Worm (Caenorhabditis elegans) whole organism, L1 larva: Measurements from ENCODE around the gene T10B9.9.

Source experiments
- C16A3.4 ChIP-seq: fragments of 150-350 bp; optimal IDR thresholded peaks from 2 replicates; lab custom pipeline; 2014; ENCODE audit warnings: missing biosample characterization, missing genetic modification characterization
- F16B12.6 ChIP-seq: fragments of 150-350 bp; optimal IDR thresholded peaks from 2 replicates; lab custom pipeline; 2014; ENCODE audit warnings: missing biosample characterization, missing genetic modification characterization
- Y116A8C.19 ChIP-seq: sonication (generic microtip); optimal IDR thresholded peaks from 2 replicates; lab custom pipeline; 2016; ENCODE audit warnings: missing compliant biosample characterization, missing genetic modification characterization, borderline replicate concordance
- alr-1 ChIP-seq: fragments of 200-800 bp; sonication (Bioruptor generic); optimal IDR thresholded peaks from 2 replicates; lab custom pipeline; 2018; ENCODE audit warnings: borderline replicate concordance, mild to moderate bottlenecking, missing genetic modification characterization, missing compliant biosample characterization
- ceh-8 ChIP-seq: fragments of 200-800 bp; sonication (Bioruptor generic); optimal IDR thresholded peaks from 2 replicates; lab custom pipeline; 2018; ENCODE audit warnings: mild to moderate bottlenecking, missing genetic modification characterization, moderate library complexity, missing compliant biosample characterization
- ceh-90 ChIP-seq: sonication (generic microtip); optimal IDR thresholded peaks from 2 replicates; lab custom pipeline; 2016; ENCODE audit warnings: missing genetic modification characterization, missing compliant biosample characterization
- ces-1 ChIP-seq: fragments of 150-350 bp; optimal IDR thresholded peaks from 2 replicates; lab custom pipeline; 2014; ENCODE audit warnings: missing biosample characterization, missing genetic modification reagents, missing genetic modification characterization
- dsc-1 ChIP-seq: sonication (generic microtip); optimal IDR thresholded peaks from 2 replicates; lab custom pipeline; 2016; ENCODE audit warnings: mild to moderate bottlenecking, missing genetic modification characterization, missing compliant biosample characterization
- efl-1 ChIP-seq, 4 experiments: fragments of 150-350 bp; optimal IDR thresholded peaks in 3 of 4; peaks in 1 of 4; 1 replicate in 1 of 4; 2 replicates in 3 of 4; lab custom pipeline; 2014; ENCODE audit warnings: missing biosample characterization in 2 of 4, missing genetic modification characterization in 2 of 4, missing genetic modification reagents in 2 of 4
- efl-3 ChIP-seq: fragments of 200-800 bp; sonication (Bioruptor generic); optimal IDR thresholded peaks from 2 replicates; lab custom pipeline; 2018; ENCODE audit warnings: mild to moderate bottlenecking, missing genetic modification characterization, missing compliant biosample characterization
- egl-27 ChIP-seq, 2 experiments: fragments of 150-350 bp in 1 of 2; sonication (generic microtip); optimal IDR thresholded peaks; 3 replicates each; lab custom pipeline; 2017 to 2018; ENCODE audit warnings: missing biosample characterization in 2 of 2, missing genetic modification characterization in 2 of 2, missing genetic modification reagents in 2 of 2
- elt-2 ChIP-seq: sonication (generic microtip); optimal IDR thresholded peaks from 2 replicates; lab custom pipeline; 2016; ENCODE audit warnings: missing genetic modification characterization, mild to moderate bottlenecking, inconsistent platforms, missing compliant biosample characterization, missing genetic modification reagents
- fkh-4 ChIP-seq: sonication (generic microtip); optimal IDR thresholded peaks from 2 replicates; lab custom pipeline; 2016; ENCODE audit warnings: missing compliant biosample characterization, missing genetic modification characterization, borderline replicate concordance
- fos-1 ChIP-seq: fragments of 150-350 bp; optimal IDR thresholded peaks from 2 replicates; lab custom pipeline; 2014; ENCODE audit warnings: missing biosample characterization, missing genetic modification characterization
- lin-14 ChIP-seq: fragments of 200-800 bp; sonication (Bioruptor generic); optimal IDR thresholded peaks from 2 replicates; lab custom pipeline; 2018; ENCODE audit warnings: mild to moderate bottlenecking, missing genetic modification characterization, moderate library complexity, missing compliant biosample characterization
- lin-15B ChIP-seq: fragments of 150-350 bp; sonication (generic microtip); optimal IDR thresholded peaks from 3 replicates; lab custom pipeline; 2014; ENCODE audit warnings: missing biosample characterization, missing genetic modification characterization
- lir-3 ChIP-seq: sonication (generic microtip); optimal IDR thresholded peaks from 2 replicates; lab custom pipeline; 2016; ENCODE audit warnings: mild to moderate bottlenecking, missing genetic modification characterization, moderate library complexity, missing compliant biosample characterization; ENCODE audit not compliant: poor library complexity
- lsy-2 ChIP-seq, 2 experiments: fragments of 150-350 bp; optimal IDR thresholded peaks; 2 replicates each; lab custom pipeline; 2014; ENCODE audit warnings: missing biosample characterization in 2 of 2, missing genetic modification characterization in 2 of 2
- mab-9 ChIP-seq: fragments of 200-800 bp; sonication (Bioruptor generic); IDR thresholded peaks from 2 replicates; pipeline ENCODE4 v1.3.6; 2022; ENCODE audit warnings: missing genetic modification reagents, missing genetic modification characterization, missing compliant biosample characterization
- mdl-1 ChIP-seq, 2 experiments: fragments of 150-350 bp; optimal IDR thresholded peaks; 2 replicates each; lab custom pipeline; 2014 to 2017; ENCODE audit warnings: missing biosample characterization in 2 of 2, missing genetic modification characterization in 2 of 2, inconsistent platforms in 1 of 2
- mep-1 ChIP-seq: fragments of 150-350 bp; optimal IDR thresholded peaks from 2 replicates; lab custom pipeline; 2014; ENCODE audit warnings: missing biosample characterization, missing genetic modification characterization
- nhr-12 ChIP-seq: sonication (generic microtip); optimal IDR thresholded peaks from 2 replicates; lab custom pipeline; 2017; ENCODE audit warnings: missing biosample characterization, missing genetic modification characterization
- nhr-19 ChIP-seq: fragments of 200-800 bp; sonication (Bioruptor generic); conservative IDR thresholded peaks from 2 replicates; pipeline ENCODE4 v1.3.6; 2022; ENCODE audit warnings: missing genetic modification characterization, missing compliant biosample characterization
- nhr-28 ChIP-seq: fragments of 150-350 bp; optimal IDR thresholded peaks from 2 replicates; lab custom pipeline; 2014; ENCODE audit warnings: missing biosample characterization, missing genetic modification characterization
- nhr-71 ChIP-seq: sonication (generic microtip); optimal IDR thresholded peaks from 2 replicates; lab custom pipeline; 2016; ENCODE audit warnings: mild to moderate bottlenecking, missing genetic modification characterization, moderate library complexity, missing compliant biosample characterization
- nhr-84 ChIP-seq: sonication (generic microtip); optimal IDR thresholded peaks from 2 replicates; lab custom pipeline; 2017; ENCODE audit warnings: missing biosample characterization, missing genetic modification characterization
- pax-3 ChIP-seq: fragments of 200-800 bp; sonication (Bioruptor generic); optimal IDR thresholded peaks from 2 replicates; lab custom pipeline; 2018; ENCODE audit warnings: mild to moderate bottlenecking, missing genetic modification characterization, moderate library complexity, missing compliant biosample characterization
- pqm-1 ChIP-seq: sonication (generic microtip); optimal IDR thresholded peaks from 3 replicates; lab custom pipeline; 2017; ENCODE audit warnings: missing biosample characterization, missing genetic modification characterization
- rnt-1 ChIP-seq: sonication (generic microtip); optimal IDR thresholded peaks from 2 replicates; lab custom pipeline; 2016; ENCODE audit warnings: mild to moderate bottlenecking, missing genetic modification characterization, moderate library complexity, missing compliant biosample characterization
- sptf-1 ChIP-seq: fragments of 150-350 bp; optimal IDR thresholded peaks from 2 replicates; lab custom pipeline; 2014; ENCODE audit warnings: missing biosample characterization, missing genetic modification characterization
- unc-86 ChIP-seq: sonication (generic microtip); optimal IDR thresholded peaks from 2 replicates; lab custom pipeline; 2016; ENCODE audit warnings: missing genetic modification characterization, missing compliant biosample characterization

T10B9.9 gene

DNA sequence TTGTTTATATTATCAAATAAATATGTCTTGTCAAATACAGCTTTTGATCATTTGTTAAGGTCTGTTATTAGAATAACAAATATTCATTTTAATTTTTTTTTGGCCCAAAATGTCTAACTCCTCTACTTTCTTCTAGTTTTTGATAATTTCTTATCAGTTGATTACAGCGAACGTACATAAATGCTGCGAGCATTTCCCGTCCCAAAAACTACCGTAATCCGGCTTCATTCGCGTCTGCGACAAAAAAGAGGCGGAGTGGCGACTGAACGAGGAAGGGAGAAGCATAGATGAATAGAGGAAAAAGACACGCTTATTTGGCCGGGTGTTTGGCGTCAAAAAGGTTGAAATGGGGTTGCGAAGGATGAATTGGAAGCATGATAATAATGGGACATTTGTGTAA lies 35.1 kb downstream of the T10B9.9 start:
- TF ChIP-seq elt-2 (tag; lab: Kevin White, UChicago) (peak; percentile 14), ces-1 (no peak), nhr-12 (tag; lab: Kevin White, UChicago) (no peak), lsy-2 (tag; optimal IDR thresholded peaks at IDR 0.05; lab: Kevin White, UChicago) (peak in 1 of 2 experiments; percentile 53), sptf-1 (tag; lab: Kevin White, UChicago) (no peak), efl-1 (optimal IDR thresholded peaks at IDR 0.05; lab: Kevin White, UChicago) (no peak), efl-1 (GFP tag; optimal IDR thresholded peaks at IDR 0.05 in 1 of 2; lab: Kevin White, UChicago) (peak in 1 of 2 experiments; percentile 46), pqm-1 (tag; lab: Kevin White, UChicago) (no peak), nhr-84 (tag; lab: Kevin White, UChicago) (no peak), lir-3 (no peak)

DNA sequence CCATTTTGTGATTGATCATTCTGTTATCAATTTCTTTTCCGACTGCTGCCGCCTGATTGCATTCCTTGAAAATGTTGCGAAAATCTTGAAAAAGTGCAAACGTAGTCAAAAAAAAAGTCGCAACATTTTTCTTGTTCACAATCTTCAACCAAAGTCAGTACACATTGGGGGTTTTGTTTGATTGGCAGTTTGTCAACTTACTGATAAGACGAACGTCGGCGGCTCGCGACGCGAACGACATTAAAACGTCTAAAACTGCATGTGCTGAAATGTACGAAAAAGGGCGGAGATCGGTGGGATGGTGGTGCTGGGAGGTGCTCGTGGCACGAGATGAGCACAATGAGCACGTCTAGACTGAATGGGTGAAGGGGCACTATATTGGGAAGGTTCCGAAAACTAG lies 36.9 kb downstream of the T10B9.9 start:
- no peak for TF ChIP-seq mab-9 (GFP tag; lab: Robert Waterston, UW)
- peak; percentile 51 for TF ChIP-seq elt-2 (tag; lab: Kevin White, UChicago)
- TF ChIP-seq nhr-12 (tag; lab: Kevin White, UChicago) = no peak
- TF ChIP-seq egl-27 (tag; optimal IDR thresholded peaks at IDR 0.05; lab: Kevin White, UChicago) = no peak
- TF ChIP-seq mdl-1 (tag; optimal IDR thresholded peaks at IDR 0.05; lab: Kevin White, UChicago) = no peak
- peak; percentile 6 for TF ChIP-seq lin-14
- no peak for TF ChIP-seq fos-1 (tag; lab: Kevin White, UChicago)
- no peak for TF ChIP-seq pax-3
- no peak for TF ChIP-seq ceh-90
- TF ChIP-seq fkh-4 (tag; lab: Kevin White, UChicago) = no peak
- no peak for TF ChIP-seq efl-1 (optimal IDR thresholded peaks at IDR 0.05; lab: Kevin White, UChicago)
- TF ChIP-seq efl-1 (GFP tag; optimal IDR thresholded peaks at IDR 0.05 in 1 of 2; lab: Kevin White, UChicago) = peak in 1 of 2 experiments; percentile 85
- TF ChIP-seq nhr-19 (GFP tag; lab: Robert Waterston, UW) = no peak
- no peak for TF ChIP-seq efl-3 (GFP tag; lab: Kevin White, UChicago)

DNA sequence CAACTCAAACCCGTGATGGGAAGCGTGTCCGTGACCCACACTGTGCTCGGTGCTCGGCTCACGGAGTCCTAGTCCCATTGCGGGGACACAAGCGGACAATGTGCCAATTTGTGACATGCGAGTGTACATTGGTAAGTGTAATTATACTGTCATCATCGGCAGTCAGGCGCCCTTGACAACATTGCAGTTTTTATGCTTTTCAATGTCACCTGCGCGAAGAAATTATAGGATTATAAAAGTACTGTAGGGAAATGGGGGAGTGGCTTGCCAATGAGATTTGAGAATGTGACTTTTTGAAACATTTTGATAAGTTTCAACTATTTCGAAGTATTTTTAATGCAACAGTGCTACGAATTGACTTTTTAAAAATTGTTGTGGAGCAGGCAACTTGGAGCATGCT lies 39.9 kb downstream of the T10B9.9 start:
- TF ChIP-seq nhr-71 (tag; lab: Kevin White, UChicago) (no peak), mdl-1 (tag; optimal IDR thresholded peaks at IDR 0.05; lab: Kevin White, UChicago) (no peak), ceh-8 (GFP tag; lab: Kevin White, UChicago) (no peak), Y116A8C.19 (tag; lab: Kevin White, UChicago) (no peak), F16B12.6 (tag; lab: Kevin White, UChicago) (no peak), alr-1 (tag; lab: Kevin White, UChicago) (no peak), C16A3.4 (no peak), nhr-28 (tag; lab: Kevin White, UChicago) (no peak)

DNA sequence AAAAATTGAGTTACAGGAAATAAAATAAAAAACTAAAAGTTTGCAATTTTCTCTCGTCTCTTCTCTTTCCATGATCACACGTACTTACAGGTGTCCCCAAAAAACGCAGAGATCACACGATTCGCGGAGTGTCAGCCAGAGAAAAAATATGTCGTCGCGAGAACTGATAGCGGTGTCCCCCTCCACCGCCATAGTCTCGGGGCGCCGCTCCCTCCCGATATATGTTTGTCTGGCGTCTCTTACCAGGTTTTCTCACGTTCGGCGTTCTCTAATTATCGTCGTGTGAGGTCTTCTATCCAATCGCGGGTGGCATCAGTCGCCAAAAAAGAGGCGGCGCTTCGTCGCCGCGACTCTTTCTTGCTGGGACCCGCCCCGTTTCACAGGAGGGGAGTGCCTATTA lies 43.9 kb downstream of the T10B9.9 start, which contains the start of gene mab-3:
mab-3 (plus strand) TSS at position 328 of the 400 bp plus-strand sequence.
- TF ChIP-seq rnt-1 (tag; lab: Kevin White, UChicago) (peak; percentile 15), nhr-19 (GFP tag; lab: Robert Waterston, UW) (peak; percentile 34; the same call in 1 of the 2 replicates), lin-14 (peak; percentile 61)

- TF ChIP-seq lin-14 = peak; percentile 46
- TF ChIP-seq unc-86 (tag; lab: Kevin White, UChicago) = no peak
- TF ChIP-seq mep-1 (tag; lab: Kevin White, UChicago) = no peak
- TF ChIP-seq efl-1 (optimal IDR thresholded peaks at IDR 0.05; lab: Kevin White, UChicago) = no peak
- peak in 1 of 2 experiments; percentile 12 for TF ChIP-seq efl-1 (GFP tag; optimal IDR thresholded peaks at IDR 0.05 in 1 of 2; lab: Kevin White, UChicago)
- no peak for TF ChIP-seq lin-15B (tag; lab: Kevin White, UChicago)
- no peak for TF ChIP-seq dsc-1 (tag; lab: Kevin White, UChicago)
These were observed 45.8 kb downstream of the T10B9.9 start for ce11 chrII:9729866-9730265.
